Worm (Caenorhabditis elegans) whole organism, L3 larva: ENCODE measurements around the gene F02A9.7.

Experiments
- ama-1 ChIP-seq: fragments of 150-350 bp; optimal IDR thresholded peaks from 2 replicates; lab custom pipeline; 2018
- ceh-28 ChIP-seq: fragments of 150-350 bp; optimal IDR thresholded peaks from 2 replicates; lab custom pipeline; 2014; ENCODE audit warnings: missing biosample characterization, missing genetic modification reagents, missing genetic modification characterization
- egl-27 ChIP-seq: sonication (generic microtip); optimal IDR thresholded peaks from 4 replicates; lab custom pipeline; 2017; ENCODE audit warnings: missing biosample characterization, missing genetic modification reagents, missing genetic modification characterization
- jun-1 ChIP-seq: fragments of 150-350 bp; optimal IDR thresholded peaks from 2 replicates; lab custom pipeline; 2014; ENCODE audit warnings: missing biosample characterization, missing genetic modification reagents, missing genetic modification characterization
- lin-39 ChIP-seq: fragments of 150-350 bp; optimal IDR thresholded peaks from 2 replicates; lab custom pipeline; 2018; ENCODE audit warnings: missing biosample characterization, missing genetic modification reagents, missing genetic modification characterization
- mdl-1 ChIP-seq: fragments of 150-350 bp; optimal IDR thresholded peaks from 2 replicates; lab custom pipeline; 2014; ENCODE audit warnings: missing biosample characterization, missing genetic modification characterization
- nhr-28 ChIP-seq: fragments of 150-350 bp; optimal IDR thresholded peaks from 2 replicates; lab custom pipeline; 2014; ENCODE audit warnings: missing biosample characterization, missing genetic modification characterization
- nhr-77 ChIP-seq: fragments of 150-350 bp; optimal IDR thresholded peaks from 2 replicates; lab custom pipeline; 2014; ENCODE audit warnings: missing biosample characterization, missing genetic modification characterization
- pqm-1 ChIP-seq: fragments of 150-350 bp; optimal IDR thresholded peaks from 2 replicates; lab custom pipeline; 2017; ENCODE audit warnings: missing biosample characterization, missing genetic modification characterization, inconsistent platforms
- unc-39 ChIP-seq: sonication (generic microtip); optimal IDR thresholded peaks from 4 replicates; lab custom pipeline; 2017; ENCODE audit warnings: missing biosample characterization, missing genetic modification characterization

- TF ChIP-seq jun-1 (tag; lab: Kevin White, UChicago): no peak
- no peak for TF ChIP-seq egl-27 (tag; lab: Kevin White, UChicago)
- no peak for TF ChIP-seq nhr-77 (tag; lab: Kevin White, UChicago)
- no peak for TF ChIP-seq nhr-28 (tag; lab: Kevin White, UChicago)
- no peak for TF ChIP-seq mdl-1
- no peak for TF ChIP-seq ceh-28 (tag; lab: Kevin White, UChicago)
- no peak for TF ChIP-seq unc-39 (tag; lab: Kevin White, UChicago)
- no peak for TF ChIP-seq lin-39 (tag; lab: Kevin White, UChicago)
- TF ChIP-seq pqm-1 (tag; lab: Kevin White, UChicago): no peak
- no peak for TF ChIP-seq ama-1 (lab: Kevin White, UChicago)
These were observed 28.2 kb downstream of the F02A9.7 start for ce11 chrIII:9047260-9047659.
